Fruit fly (Drosophila melanogaster): ENCODE results near the gene naz.

naz gene

DNA sequence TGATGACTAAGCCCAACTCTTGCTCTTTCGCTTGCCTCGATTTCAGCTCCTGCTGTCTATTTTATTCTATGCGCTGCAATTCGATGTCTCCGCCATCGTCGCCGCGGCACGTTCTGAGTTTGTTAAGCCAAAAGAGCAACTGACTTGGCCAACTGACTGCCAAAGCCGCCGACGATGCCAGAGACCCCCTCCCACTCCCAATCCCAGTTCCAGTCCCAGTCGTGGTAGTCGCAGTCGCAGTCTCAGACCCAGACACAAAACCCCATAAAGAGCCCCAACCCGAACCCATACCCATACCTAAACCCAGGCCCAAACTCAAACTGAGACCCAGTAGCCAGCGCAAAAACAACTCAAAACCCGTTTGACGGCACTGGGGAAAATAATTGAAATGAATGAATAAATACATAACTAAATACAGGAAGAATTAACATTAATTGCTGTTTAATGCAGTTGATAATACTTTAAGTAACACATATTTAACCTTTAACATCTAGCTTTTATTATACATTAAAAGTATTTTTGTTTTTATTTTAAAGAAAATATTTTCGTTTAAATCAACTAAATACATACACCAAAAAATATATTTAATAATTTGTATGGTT, 17.9 kb downstream of the naz start (continued):
- TF ChIP-seq MTF-1 (GFP tag; optimal IDR thresholded peaks at IDR 0.05; ENCODE audit: borderline replicate concordance): no peak
- TF ChIP-seq CG18619 (GFP tag; optimal IDR thresholded peaks at IDR 0.05): peak; percentile 67
- no peak for TF ChIP-seq GATAe (GFP tag; conservative IDR thresholded peaks at IDR 0.05)
- TF ChIP-seq da (GFP tag; optimal IDR thresholded peaks at IDR 0.05): no peak
- TF ChIP-seq sim (GFP tag; IDR thresholded peaks at IDR 0.05): no peak
- TF ChIP-seq NfI (GFP tag; optimal IDR thresholded peaks at IDR 0.05): no peak
- TF ChIP-seq lov (optimal IDR thresholded peaks at IDR 0.05): no peak
- 0 out of 3 replicates have a peak, but pooled peaks have one; percentile 46 for TF ChIP-seq lov (GFP tag; IDR thresholded peaks at IDR 0.05)
- TF ChIP-seq CG30020 (tag; optimal IDR thresholded peaks at IDR 0.05): peak; percentile 28
- no peak for TF ChIP-seq gro (GFP tag; optimal IDR thresholded peaks at IDR 0.05)
- TF ChIP-seq ATbp (GFP tag; optimal IDR thresholded peaks at IDR 0.05): no peak
- no peak for TF ChIP-seq zfh1 (GFP tag; IDR thresholded peaks at IDR 0.05)
- no peak for TF ChIP-seq Sox102F (GFP tag; optimal IDR thresholded peaks at IDR 0.05)
- TF ChIP-seq luna (GFP tag; optimal IDR thresholded peaks at IDR 0.05): no peak
- no peak for TF ChIP-seq Ravus (GFP tag; IDR thresholded peaks at IDR 0.05)
- no peak for TF ChIP-seq cg (GFP tag; optimal IDR thresholded peaks at IDR 0.05)
- TF ChIP-seq CG6813 (GFP tag; optimal IDR thresholded peaks at IDR 0.05): no peak
- no peak for TF ChIP-seq HLH54F (GFP tag; optimal IDR thresholded peaks at IDR 0.05)
- no peak for TF ChIP-seq ind (GFP tag; optimal IDR thresholded peaks at IDR 0.05)
- no peak for TF ChIP-seq Fer2 (tag; optimal IDR thresholded peaks at IDR 0.05)
- TF ChIP-seq Dll (GFP tag; IDR thresholded peaks at IDR 0.05; ENCODE audit: partially characterized antibody): no peak
- no peak for TF ChIP-seq Doc2 (GFP tag; IDR thresholded peaks at IDR 0.05)
- TF ChIP-seq CG16863 (GFP tag; optimal IDR thresholded peaks at IDR 0.05): peak; percentile 1
- TF ChIP-seq CG18262 (tag; optimal IDR thresholded peaks at IDR 0.05): no peak
- peak; percentile 80; the same call in 2 of the 4 replicates for TF ChIP-seq chinmo (GFP tag; IDR thresholded peaks at IDR 0.05; ENCODE audit: partially characterized antibody)
- TF ChIP-seq CG8359 (GFP tag; optimal IDR thresholded peaks at IDR 0.05; ENCODE audit: borderline replicate concordance): no peak
- TF ChIP-seq p53 (GFP tag; optimal IDR thresholded peaks at IDR 0.05): no peak
- no peak for TF ChIP-seq pum (GFP tag; optimal IDR thresholded peaks at IDR 0.05)
- TF ChIP-seq CG6791 (GFP tag; IDR thresholded peaks at IDR 0.05; ENCODE audit: partially characterized antibody): no peak
- no peak for TF ChIP-seq gcm2 (GFP tag; optimal IDR thresholded peaks at IDR 0.05)
- TF ChIP-seq wdn (GFP tag; IDR thresholded peaks at IDR 0.05): no peak
- peak; percentile 10 for TF ChIP-seq CG1602 (GFP tag; optimal IDR thresholded peaks at IDR 0.05)
- TF ChIP-seq NC2α (GFP tag; optimal IDR thresholded peaks at IDR 0.05): no peak
- TF ChIP-seq ato (GFP tag; IDR thresholded peaks at IDR 0.05; ENCODE audit: partially characterized antibody): no peak
- no peak for TF ChIP-seq CG1647 (GFP tag; optimal IDR thresholded peaks at IDR 0.05)
- peak; percentile 56 for TF ChIP-seq CG12659 (GFP tag; optimal IDR thresholded peaks at IDR 0.05)
- no peak for TF ChIP-seq CG14667 (GFP tag; IDR thresholded peaks at IDR 0.05)
- TF ChIP-seq al (GFP tag; IDR thresholded peaks at IDR 0.05): no peak
- no peak for TF ChIP-seq Hr51 (GFP tag; optimal IDR thresholded peaks at IDR 0.05)
- peak; percentile 44 for TF ChIP-seq az2 (GFP tag; optimal IDR thresholded peaks at IDR 0.05)
- TF ChIP-seq Dip2 (GFP tag; IDR thresholded peaks at IDR 0.05): no peak
- TF ChIP-seq CG17612 (GFP tag; IDR thresholded peaks at IDR 0.05): no peak
- TF ChIP-seq CG14441 (GFP tag; IDR thresholded peaks at IDR 0.05): peak; percentile 32
- no peak for TF ChIP-seq ftz-f1 (GFP tag; optimal IDR thresholded peaks at IDR 0.05)
- TF ChIP-seq CG13123 (GFP tag; optimal IDR thresholded peaks at IDR 0.05): no peak
- TF ChIP-seq Sin3A (optimal IDR thresholded peaks at IDR 0.05): no peak
- no peak for TF ChIP-seq CG4328 (GFP tag; optimal IDR thresholded peaks at IDR 0.05)
- peak; percentile 23 for TF ChIP-seq bcd (GFP tag; optimal IDR thresholded peaks at IDR 0.05)
- no peak for TF ChIP-seq Side (GFP tag; optimal IDR thresholded peaks at IDR 0.05)
- TF ChIP-seq CG14860 (GFP tag; IDR thresholded peaks at IDR 0.05; ENCODE audit: partially characterized antibody): no peak
- peak; percentile 22; the same call in 1 of the 2 replicates for TF ChIP-seq vvl (GFP tag; IDR thresholded peaks at IDR 0.05)

All from whole organism, embryonic.